Fruit fly (Drosophila melanogaster) S2 (cell line): ENCODE measurements around the gene CG9886.

Source experiments
- CG8478 ChIP-seq: fragments of >200 bp; optimal IDR thresholded peaks from 2 replicates; lab custom pipeline; 2018
- CTCF ChIP-seq, 2 experiments: fragments of >200 bp; optimal IDR thresholded peaks; 2 replicates each; lab custom pipeline; 2018

dm6 chr2L:2433494-2434054 is 12.9 kb downstream of the CG9886 start:
- no peak for TF ChIP-seq CTCF (optimal IDR thresholded peaks at IDR 0.05; lab: Kevin White, UChicago)
- TF ChIP-seq CG8478 (lab: Kevin White, UChicago): no peak
